Worm (Caenorhabditis elegans) whole organism, L2 larva: ENCODE results near the gene gsnl-1.

Experiments
- aly-2 ChIP-seq: fragments of 150-350 bp; optimal IDR thresholded peaks from 2 replicates; lab custom pipeline; 2014; ENCODE audit warnings: missing biosample characterization, missing genetic modification characterization
- ama-1 ChIP-seq: fragments of 150-350 bp; optimal IDR thresholded peaks from 2 replicates; lab custom pipeline; 2018; ENCODE audit warnings: inconsistent platforms
- ceh-82 ChIP-seq: fragments of 150-350 bp; optimal IDR thresholded peaks from 2 replicates; lab custom pipeline; 2014; ENCODE audit warnings: missing biosample characterization, missing genetic modification characterization
- fos-1 ChIP-seq: fragments of 150-350 bp; optimal IDR thresholded peaks from 2 replicates; lab custom pipeline; 2014; ENCODE audit warnings: missing biosample characterization, missing genetic modification characterization
- lin-13 ChIP-seq: fragments of 150-350 bp; optimal IDR thresholded peaks from 2 replicates; lab custom pipeline; 2014; ENCODE audit warnings: missing biosample characterization, missing genetic modification reagents, missing genetic modification characterization
- mab-5 ChIP-seq: fragments of 150-350 bp; optimal IDR thresholded peaks from 2 replicates; lab custom pipeline; 2014; ENCODE audit warnings: missing biosample characterization, missing genetic modification characterization
- nhr-11 ChIP-seq: fragments of 150-350 bp; optimal IDR thresholded peaks from 2 replicates; lab custom pipeline; 2014; ENCODE audit warnings: missing biosample characterization, missing genetic modification characterization
- nhr-77 ChIP-seq: fragments of 150-350 bp; optimal IDR thresholded peaks from 2 replicates; lab custom pipeline; 2014; ENCODE audit warnings: missing biosample characterization, missing genetic modification characterization
- skn-1 ChIP-seq: sonication (generic microtip); optimal IDR thresholded peaks from 2 replicates; lab custom pipeline; 2017; ENCODE audit warnings: missing biosample characterization, missing genetic modification characterization
- unc-39 ChIP-seq: fragments of 150-350 bp; optimal IDR thresholded peaks from 2 replicates; lab custom pipeline; 2014; ENCODE audit warnings: missing biosample characterization, missing genetic modification characterization

DNA sequence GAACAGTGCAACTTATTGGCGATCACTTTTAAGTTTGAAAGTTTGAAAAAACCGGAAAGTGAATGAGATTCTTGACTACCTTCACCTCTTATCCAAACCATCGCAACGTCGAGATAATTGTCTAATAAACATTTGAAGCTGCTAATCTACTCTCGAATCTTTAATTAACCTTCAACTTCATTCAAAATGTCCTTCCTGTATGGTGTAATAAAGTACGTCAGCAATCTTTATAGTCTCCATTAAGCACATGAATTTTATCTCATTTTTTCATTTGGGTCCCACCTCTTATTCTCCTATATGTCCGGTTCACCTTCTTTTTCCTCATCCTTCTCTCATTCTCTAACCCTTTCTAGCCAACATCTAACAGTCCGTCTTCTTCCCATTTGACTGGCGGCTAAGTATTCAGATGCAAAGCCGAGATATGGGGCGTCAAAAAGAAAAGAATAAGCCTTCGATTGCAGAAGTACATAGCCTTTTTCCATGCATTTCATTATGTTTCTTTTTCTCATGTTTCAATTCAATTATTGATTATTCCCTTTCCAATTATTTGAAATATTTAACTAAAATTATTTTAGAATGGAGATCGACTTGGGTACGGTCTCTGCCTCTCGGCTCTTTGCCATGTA is 4.1 kb downstream of the gsnl-1 start, which contains the start of gene swt-5:
- TF ChIP-seq nhr-77 (tag; lab: Kevin White, UChicago) = no peak
- no peak for TF ChIP-seq aly-2 (tag; lab: Kevin White, UChicago)
- TF ChIP-seq fos-1 (tag; lab: Kevin White, UChicago) = no peak
- TF ChIP-seq ama-1 = no peak
- no peak for TF ChIP-seq lin-13 (GFP tag; lab: Kevin White, UChicago)
- TF ChIP-seq nhr-11 (tag; lab: Kevin White, UChicago) = no peak
- TF ChIP-seq mab-5 (tag; lab: Kevin White, UChicago) = no peak
- TF ChIP-seq unc-39 (tag; lab: Kevin White, UChicago) = no peak
- no peak for TF ChIP-seq skn-1
- no peak for TF ChIP-seq ceh-82 (tag; lab: Kevin White, UChicago)
